Worm (Caenorhabditis elegans) whole organism, young adult: ENCODE data around the gene Y38C1BA.1.

Experiments
- B0019.2 ChIP-seq: fragments of 200-800 bp; sonication (Bioruptor generic); conservative IDR thresholded peaks from 2 replicates; pipeline ENCODE4 v1.3.6; 2022; ENCODE audit warnings: missing genetic modification reagents, missing genetic modification characterization, missing compliant biosample characterization
- B0035.1 ChIP-seq: sonication (generic microtip); optimal IDR thresholded peaks from 2 replicates; lab custom pipeline; 2016; ENCODE audit warnings: missing genetic modification characterization, mild to moderate bottlenecking, missing compliant biosample characterization, missing genotype, missing genetic modification reagents
- B0261.1 ChIP-seq: sonication (generic microtip); optimal IDR thresholded peaks from 2 replicates; lab custom pipeline; 2016; ENCODE audit warnings: mild to moderate bottlenecking, missing genetic modification characterization, moderate library complexity, missing compliant biosample characterization
- C17E4.6 ChIP-seq: fragments of 200-800 bp; sonication (Bioruptor generic); IDR thresholded peaks from 2 replicates; pipeline ENCODE4 v1.3.6; 2022; ENCODE audit warnings: missing genetic modification reagents, missing genetic modification characterization, missing compliant biosample characterization
- D2030.7 ChIP-seq: fragments of 200-800 bp; sonication (Bioruptor generic); IDR thresholded peaks from 2 replicates; pipeline ENCODE4 v1.3.6; 2022; ENCODE audit warnings: missing genetic modification reagents, missing genetic modification characterization, missing compliant biosample characterization
- F55B11.4 ChIP-seq: sonication (generic microtip); optimal IDR thresholded peaks from 2 replicates; lab custom pipeline; 2016; ENCODE audit warnings: missing compliant biosample characterization, missing genetic modification characterization, borderline replicate concordance; ENCODE audit not compliant: insufficient read depth
- F57A8.1 ChIP-seq: fragments of 200-800 bp; sonication (Bioruptor generic); optimal IDR thresholded peaks from 2 replicates; lab custom pipeline; 2018; ENCODE audit warnings: mild to moderate bottlenecking, missing genetic modification characterization, moderate library complexity, missing compliant biosample characterization
- Y53G8AR.9 ChIP-seq: fragments of 200-800 bp; sonication (Bioruptor generic); conservative IDR thresholded peaks from 2 replicates; pipeline ENCODE4 v1.3.6; 2022; ENCODE audit warnings: missing genetic modification reagents, missing genetic modification characterization, missing compliant biosample characterization
- aptf-2 ChIP-seq: fragments of 200-800 bp; sonication (Bioruptor generic); conservative IDR thresholded peaks from 2 replicates; pipeline ENCODE4 v1.3.6; 2022; ENCODE audit warnings: missing genetic modification reagents, missing genetic modification characterization, missing compliant biosample characterization
- athp-1 ChIP-seq: sonication (generic microtip); optimal IDR thresholded peaks from 2 replicates; lab custom pipeline; 2017; ENCODE audit warnings: mild to moderate bottlenecking, missing genetic modification characterization, missing compliant biosample characterization
- cebp-2 ChIP-seq: fragments of 200-800 bp; sonication (Bioruptor generic); IDR thresholded peaks from 2 replicates; pipeline ENCODE4 v1.3.6; 2022; ENCODE audit warnings: missing genetic modification characterization, missing compliant biosample characterization
- ceh-79 ChIP-seq: sonication (generic microtip); optimal IDR thresholded peaks from 2 replicates; lab custom pipeline; 2017; ENCODE audit warnings: mild to moderate bottlenecking, missing genetic modification characterization, missing compliant biosample characterization
- ceh-91 ChIP-seq: fragments of 200-800 bp; sonication (Bioruptor generic); IDR thresholded peaks from 2 replicates; pipeline ENCODE4 v1.3.6; 2022; ENCODE audit warnings: missing genetic modification reagents, missing genetic modification characterization, missing compliant biosample characterization
- die-1 ChIP-seq: sonication (generic microtip); optimal IDR thresholded peaks from 2 replicates; lab custom pipeline; 2016; ENCODE audit warnings: missing genotype, mild to moderate bottlenecking, missing genetic modification characterization, missing compliant biosample characterization
- egl-44 ChIP-seq: fragments of 200-800 bp; sonication (Bioruptor generic); IDR thresholded peaks from 2 replicates; pipeline ENCODE4 v1.3.6; 2022; ENCODE audit warnings: missing genetic modification reagents, missing genetic modification characterization, missing compliant biosample characterization
- egrh-3 ChIP-seq: fragments of 200-800 bp; sonication (Bioruptor generic); IDR thresholded peaks from 2 replicates; pipeline ENCODE4 v1.3.6; 2022; ENCODE audit warnings: missing genetic modification reagents, missing genetic modification characterization, missing compliant biosample characterization
- fkh-3 ChIP-seq: sonication (generic microtip); optimal IDR thresholded peaks from 2 replicates; lab custom pipeline; 2016; ENCODE audit warnings: mild to moderate bottlenecking, missing genetic modification characterization, missing compliant biosample characterization
- gei-17 ChIP-seq: fragments of 200-800 bp; sonication (Bioruptor generic); optimal IDR thresholded peaks from 2 replicates; lab custom pipeline; 2018; ENCODE audit warnings: mild to moderate bottlenecking, missing genetic modification characterization, missing compliant biosample characterization
- hlh-26 ChIP-seq: fragments of 200-800 bp; sonication (Bioruptor generic); conservative IDR thresholded peaks from 2 replicates; pipeline ENCODE4 v1.3.6; 2022; ENCODE audit warnings: missing genetic modification reagents, missing genetic modification characterization, missing compliant biosample characterization
- hmg-1.2 ChIP-seq: fragments of 200-800 bp; sonication (Bioruptor generic); IDR thresholded peaks from 2 replicates; pipeline ENCODE4 v1.3.6; 2022; ENCODE audit warnings: missing genetic modification reagents, missing genetic modification characterization, missing compliant biosample characterization
- mcd-1 ChIP-seq: fragments of 200-800 bp; sonication (Bioruptor generic); IDR thresholded peaks from 2 replicates; pipeline ENCODE4 v1.3.6; 2022; ENCODE audit warnings: missing genetic modification reagents, missing genetic modification characterization, missing compliant biosample characterization
- mel-28 ChIP-seq: sonication (generic microtip); optimal IDR thresholded peaks from 2 replicates; lab custom pipeline; 2016; ENCODE audit warnings: borderline replicate concordance, mild to moderate bottlenecking, missing genetic modification characterization, missing compliant biosample characterization
- nfyb-1 ChIP-seq: fragments of 200-800 bp; sonication (Bioruptor generic); IDR thresholded peaks from 2 replicates; pipeline ENCODE4 v1.3.6; 2022; ENCODE audit warnings: missing genetic modification reagents, missing genetic modification characterization, missing compliant biosample characterization
- nhr-179 ChIP-seq: sonication (generic microtip); optimal IDR thresholded peaks from 2 replicates; lab custom pipeline; 2016; ENCODE audit warnings: mild to moderate bottlenecking, missing genetic modification characterization, missing compliant biosample characterization
- rcor-1 ChIP-seq: fragments of 200-800 bp; sonication (Bioruptor generic); IDR thresholded peaks from 2 replicates; pipeline ENCODE4 v1.3.6; 2022; ENCODE audit warnings: missing genetic modification reagents, missing genetic modification characterization, missing compliant biosample characterization
- rec-8 ChIP-seq, 2 experiments: sonication (generic microtip); optimal IDR thresholded peaks; 2 replicates each; lab custom pipeline; 2016; ENCODE audit warnings: mild to moderate bottlenecking in 2 of 2, missing genetic modification characterization in 2 of 2, missing genetic modification reagents in 2 of 2, missing genotype in 2 of 2, missing biosample characterization in 1 of 2, missing compliant biosample characterization in 1 of 2, moderate library complexity in 1 of 2
- sdz-38 ChIP-seq: sonication (generic microtip); optimal IDR thresholded peaks from 2 replicates; lab custom pipeline; 2016; ENCODE audit warnings: missing genotype, missing genetic modification characterization, missing compliant biosample characterization
- snpc-3.4 ChIP-seq: sonication (generic microtip); optimal IDR thresholded peaks from 2 replicates; lab custom pipeline; 2017; ENCODE audit warnings: missing genetic modification characterization, mild to moderate bottlenecking, missing compliant biosample characterization, antibody characterized with exemption, moderate library complexity, missing genotype, missing genetic modification reagents
- sptf-2 ChIP-seq: fragments of 200-800 bp; sonication (Bioruptor generic); optimal IDR thresholded peaks from 2 replicates; lab custom pipeline; 2018; ENCODE audit warnings: mild to moderate bottlenecking, missing genetic modification characterization, missing compliant biosample characterization
- tbx-9 ChIP-seq: sonication (generic microtip); optimal IDR thresholded peaks from 2 replicates; lab custom pipeline; 2016; ENCODE audit warnings: borderline replicate concordance, missing genetic modification characterization, inconsistent platforms, missing compliant biosample characterization
- xnd-1 ChIP-seq: sonication (generic microtip); optimal IDR thresholded peaks from 2 replicates; lab custom pipeline; 2016; ENCODE audit warnings: missing genotype, missing genetic modification reagents, missing genetic modification characterization, missing compliant biosample characterization
- ztf-26 ChIP-seq: sonication (generic microtip); optimal IDR thresholded peaks from 2 replicates; lab custom pipeline; 2017; ENCODE audit warnings: missing genetic modification characterization, missing compliant biosample characterization
- ztf-6 ChIP-seq: fragments of 200-800 bp; sonication (Bioruptor generic); IDR thresholded peaks from 2 replicates; pipeline ENCODE4 v1.3.6; 2022; ENCODE audit warnings: missing genetic modification reagents, missing genetic modification characterization, missing compliant biosample characterization

Y38C1BA.1 gene

DNA sequence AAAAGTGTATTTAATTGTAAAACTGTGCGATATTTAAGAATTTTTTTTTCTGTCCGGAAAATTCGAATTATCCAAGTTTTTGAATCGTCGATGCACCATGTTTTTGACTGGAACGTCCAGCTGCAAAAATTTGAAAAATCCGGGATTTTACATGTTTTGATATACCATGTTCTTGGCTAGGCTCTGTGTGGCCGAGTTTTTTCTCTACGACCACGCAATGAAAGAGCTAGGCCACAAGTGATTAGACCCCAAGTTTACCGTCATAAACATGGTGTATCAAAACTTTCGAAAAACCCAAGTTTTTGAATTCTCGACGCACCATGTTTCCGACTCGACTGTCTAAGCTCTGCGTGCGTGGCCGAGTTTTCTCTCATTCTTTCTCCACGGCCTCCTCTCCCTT, 40.8 kb upstream of the Y38C1BA.1 start:
- no peak for TF ChIP-seq athp-1
- TF ChIP-seq rcor-1 (GFP tag; lab: Robert Waterston, UW): no peak
- no peak for TF ChIP-seq xnd-1 (tag; lab: Kevin White, UChicago)
- TF ChIP-seq hmg-1.2 (GFP tag; lab: Robert Waterston, UW): no peak
- TF ChIP-seq nhr-179 (tag; lab: Kevin White, UChicago): no peak
- TF ChIP-seq D2030.7 (GFP tag; lab: Robert Waterston, UW): no peak
- no peak for TF ChIP-seq die-1 (tag; lab: Kevin White, UChicago)
- no peak for TF ChIP-seq egl-44 (GFP tag; lab: Robert Waterston, UW)

DNA sequence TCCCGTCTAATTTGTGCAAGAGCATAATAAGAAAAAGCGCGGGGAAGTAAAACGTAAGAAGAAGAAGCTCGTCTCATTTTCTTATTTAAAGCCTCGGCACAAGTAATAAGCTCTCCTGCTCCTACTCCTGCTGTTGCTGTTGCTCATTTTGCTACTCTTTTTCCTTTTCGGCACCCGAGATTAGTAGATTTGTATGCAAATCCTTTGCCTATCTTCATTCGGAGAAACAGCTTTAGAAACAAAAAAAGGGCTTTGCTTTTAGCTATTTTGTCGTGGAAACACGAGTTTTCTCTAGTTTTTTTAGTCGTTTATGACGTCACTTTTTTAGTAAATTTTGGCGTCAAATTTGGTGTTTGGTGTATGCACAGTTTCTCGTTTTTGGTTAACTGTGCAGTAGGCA, 39.8 kb upstream of the Y38C1BA.1 start:
- TF ChIP-seq D2030.7 (GFP tag; lab: Robert Waterston, UW) (no peak), tbx-9 (tag; lab: Kevin White, UChicago) (no peak), F57A8.1 (GFP tag; lab: Kevin White, UChicago) (no peak), C17E4.6 (GFP tag; lab: Robert Waterston, UW) (no peak), sdz-38 (tag; lab: Kevin White, UChicago) (no peak), ztf-26 (tag; lab: Kevin White, UChicago) (no peak), gei-17 (GFP tag; lab: Kevin White, UChicago) (no peak), B0019.2 (GFP tag; lab: Robert Waterston, UW) (no peak), snpc-3.4 (tag; lab: Kevin White, UChicago) (no peak), sptf-2 (no peak), ceh-79 (tag; lab: Kevin White, UChicago) (no peak), fkh-3 (tag; lab: Kevin White, UChicago) (no peak), aptf-2 (GFP tag; lab: Robert Waterston, UW) (no peak), rec-8 (tag; optimal IDR thresholded peaks at IDR 0.05; lab: Kevin White, UChicago) (no peak), ceh-91 (GFP tag; lab: Robert Waterston, UW) (no peak), Y53G8AR.9 (GFP tag; lab: Robert Waterston, UW) (no peak), nfyb-1 (GFP tag; lab: Robert Waterston, UW) (no peak), egrh-3 (GFP tag; lab: Robert Waterston, UW) (no peak), ztf-6 (GFP tag; lab: Robert Waterston, UW) (no peak)

DNA sequence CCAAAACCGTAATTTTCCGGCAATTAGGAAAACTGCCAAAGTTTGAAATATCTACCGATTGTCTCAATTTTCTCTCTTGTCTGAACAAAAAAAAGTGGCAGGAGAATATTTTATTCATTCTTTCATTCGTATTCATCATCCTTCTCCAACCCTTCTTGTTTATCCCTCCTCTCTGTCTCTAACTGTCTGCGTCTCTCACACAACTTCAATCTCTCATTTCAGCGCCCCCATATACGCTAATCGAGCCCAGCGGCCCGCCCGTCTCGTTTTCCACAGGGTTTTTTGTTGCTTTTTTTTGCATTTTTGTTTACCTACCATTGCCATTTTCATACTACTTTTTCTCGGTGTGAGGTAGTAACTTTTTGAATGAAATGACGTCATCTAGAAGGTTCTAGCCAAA, 38.5 kb upstream of the Y38C1BA.1 start:
- TF ChIP-seq hmg-1.2 (GFP tag; lab: Robert Waterston, UW) (peak; percentile 86), mel-28 (tag; lab: Kevin White, UChicago) (no peak), hlh-26 (no peak)
- TF ChIP-seq, all 124 proteins: peak for 1

DNA sequence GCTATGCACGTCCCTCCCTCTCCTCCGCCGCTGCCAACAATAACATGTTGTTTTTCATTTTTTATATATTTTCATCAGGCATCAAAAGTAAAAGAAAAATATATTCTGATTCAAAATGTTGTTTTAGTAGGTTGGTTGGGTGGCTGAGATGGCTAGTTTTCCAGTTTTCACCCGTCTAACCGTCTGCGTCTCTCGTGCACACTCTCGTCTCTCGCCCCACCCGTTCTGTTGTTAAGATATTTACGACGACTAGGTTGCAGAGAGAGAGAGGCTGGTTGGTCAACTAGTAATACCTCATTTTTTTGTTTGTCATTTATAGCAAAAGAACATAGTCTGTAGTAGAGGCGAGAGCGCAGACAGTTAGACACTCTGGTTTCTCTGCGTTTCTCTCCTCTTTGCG, 34.8 kb upstream of the Y38C1BA.1 start:
- no peak for TF ChIP-seq B0261.1 (tag; lab: Kevin White, UChicago)
- no peak for TF ChIP-seq cebp-2
- no peak for TF ChIP-seq nhr-179 (tag; lab: Kevin White, UChicago)
- peak; percentile 89 for TF ChIP-seq hmg-1.2 (GFP tag; lab: Robert Waterston, UW)
- TF ChIP-seq B0035.1 (tag; lab: Kevin White, UChicago): no peak
- TF ChIP-seq mcd-1: 0 out of 2 replicates have a peak, but pooled peaks have one; percentile 19
- TF ChIP-seq F55B11.4 (tag; lab: Kevin White, UChicago): no peak
